Worm (Caenorhabditis elegans) whole organism, L4 larva: ENCODE results near the gene F37H8.6.
A peak's percentile ranks its signal among the peaks of the same experiment; 100 is the strongest.

Experiments
- F10B5.3 ChIP-seq: sonication (generic microtip); optimal IDR thresholded peaks from 2 replicates; lab custom pipeline; 2016; ENCODE audit warnings: mild to moderate bottlenecking, missing genetic modification characterization, missing compliant biosample characterization
- F26F4.8 ChIP-seq: fragments of 200-800 bp; sonication (Bioruptor generic); conservative IDR thresholded peaks from 2 replicates; pipeline ENCODE4 v1.3.6; 2022; ENCODE audit warnings: missing genetic modification characterization, missing compliant biosample characterization
- F44E2.7 ChIP-seq: fragments of 200-800 bp; sonication (Bioruptor generic); IDR thresholded peaks from 2 replicates; pipeline ENCODE4 v2.1.2; 2022; ENCODE audit warnings: missing genetic modification characterization, missing compliant biosample characterization
- F49E8.2 ChIP-seq: sonication (generic microtip); optimal IDR thresholded peaks from 2 replicates; lab custom pipeline; 2016; ENCODE audit warnings: missing compliant biosample characterization, mild to moderate bottlenecking, missing genetic modification characterization, borderline replicate concordance
- T20F7.1 ChIP-seq: fragments of 200-800 bp; sonication (Bioruptor generic); optimal IDR thresholded peaks from 2 replicates; lab custom pipeline; 2018; ENCODE audit warnings: mild to moderate bottlenecking, missing genetic modification characterization, missing compliant biosample characterization
- Y48G9A.11 ChIP-seq: fragments of 200-800 bp; sonication (Bioruptor generic); IDR thresholded peaks from 2 replicates; pipeline ENCODE4 v1.3.6; 2022; ENCODE audit warnings: missing genetic modification reagents, missing genetic modification characterization, missing compliant biosample characterization
- ZK337.2 ChIP-seq: fragments of 200-800 bp; sonication (Bioruptor generic); IDR thresholded peaks from 2 replicates; pipeline ENCODE4 v1.3.6; 2022; ENCODE audit warnings: missing genetic modification reagents, missing genetic modification characterization, missing compliant biosample characterization
- ZK546.5 ChIP-seq, 2 experiments: sonication (generic microtip); optimal IDR thresholded peaks; 2 replicates each; lab custom pipeline; 2017; ENCODE audit warnings: missing biosample characterization in 2 of 2, missing genetic modification characterization in 2 of 2
- aha-1 ChIP-seq: fragments of 150-350 bp; peaks from one replicate; lab custom pipeline; 2014; ENCODE audit warnings: missing biosample characterization, missing genetic modification characterization
- ama-1 ChIP-seq: fragments of 150-350 bp; optimal IDR thresholded peaks from 2 replicates; lab custom pipeline; 2014; ENCODE audit warnings: inconsistent platforms, mixed read lengths
- arid-1 ChIP-seq: fragments of 200-800 bp; sonication (Bioruptor generic); conservative IDR thresholded peaks from 2 replicates; pipeline ENCODE4 v1.3.6; 2022; ENCODE audit warnings: missing genetic modification reagents, missing genetic modification characterization, missing compliant biosample characterization
- attf-4 ChIP-seq: sonication (generic microtip); optimal IDR thresholded peaks from 3 replicates; lab custom pipeline; 2017; ENCODE audit warnings: missing biosample characterization, missing genetic modification characterization
- ceh-28 ChIP-seq: fragments of 150-350 bp; optimal IDR thresholded peaks from 2 replicates; lab custom pipeline; 2014; ENCODE audit warnings: missing biosample characterization, missing genetic modification reagents, missing genetic modification characterization
- ceh-32 ChIP-seq: sonication (generic microtip); optimal IDR thresholded peaks from 2 replicates; lab custom pipeline; 2016; ENCODE audit warnings: mild to moderate bottlenecking, missing genetic modification characterization, missing compliant biosample characterization; ENCODE audit not compliant: poor library complexity
- ceh-82 ChIP-seq: sonication (generic microtip); optimal IDR thresholded peaks from 2 replicates; lab custom pipeline; 2017; ENCODE audit warnings: missing biosample characterization, missing genetic modification characterization
- daf-12 ChIP-seq: fragments of 150-350 bp; optimal IDR thresholded peaks from 2 replicates; lab custom pipeline; 2014; ENCODE audit warnings: missing biosample characterization, missing genetic modification reagents, missing genetic modification characterization
- daf-16 ChIP-seq, 3 experiments: sonication (generic microtip); optimal IDR thresholded peaks; 2 replicates each; lab custom pipeline; 2016 to 2017; ENCODE audit warnings: missing genetic modification characterization in 3 of 3, missing genetic modification reagents in 3 of 3, mild to moderate bottlenecking in 2 of 3, missing compliant biosample characterization in 2 of 3, missing biosample characterization in 1 of 3, moderate library complexity in 1 of 3
- daf-19 ChIP-seq: fragments of 200-800 bp; sonication (Bioruptor generic); conservative IDR thresholded peaks from 2 replicates; pipeline ENCODE4 v1.3.6; 2022; ENCODE audit warnings: missing genetic modification characterization, missing compliant biosample characterization
- dmd-8 ChIP-seq: fragments of 200-800 bp; sonication (Bioruptor generic); IDR thresholded peaks from 2 replicates; pipeline ENCODE4 v1.3.6; 2022; ENCODE audit warnings: missing genetic modification characterization, missing compliant biosample characterization
- dpl-1 ChIP-seq: fragments of 150-350 bp; optimal IDR thresholded peaks from 2 replicates; lab custom pipeline; 2014; ENCODE audit warnings: missing biosample characterization, missing genetic modification reagents, missing genetic modification characterization
- duxl-1 ChIP-seq: sonication (generic microtip); optimal IDR thresholded peaks from 2 replicates; lab custom pipeline; 2016; ENCODE audit warnings: mild to moderate bottlenecking, missing genetic modification characterization, moderate library complexity, missing compliant biosample characterization; ENCODE audit not compliant: poor library complexity
- dve-1 ChIP-seq: sonication (generic microtip); optimal IDR thresholded peaks from 2 replicates; lab custom pipeline; 2017; ENCODE audit warnings: antibody characterized with exemption, mild to moderate bottlenecking, missing genetic modification characterization, missing compliant biosample characterization; ENCODE audit not compliant: insufficient read depth
- egl-27 ChIP-seq: sonication (generic microtip); optimal IDR thresholded peaks from 3 replicates; lab custom pipeline; 2017; ENCODE audit warnings: missing biosample characterization, missing genetic modification reagents, missing genetic modification characterization
- egl-43 ChIP-seq: fragments of 200-800 bp; sonication (Bioruptor generic); IDR thresholded peaks from 2 replicates; pipeline ENCODE4 v1.3.6; 2022; ENCODE audit warnings: missing genetic modification reagents, missing genetic modification characterization, missing compliant biosample characterization
- fkh-10 ChIP-seq: fragments of 150-350 bp; optimal IDR thresholded peaks from 2 replicates; lab custom pipeline; 2014; ENCODE audit warnings: missing biosample characterization, missing genetic modification reagents, missing genetic modification characterization
- fos-1 ChIP-seq: fragments of 150-350 bp; optimal IDR thresholded peaks from 2 replicates; lab custom pipeline; 2014; ENCODE audit warnings: missing biosample characterization, missing genetic modification characterization
- hif-1 ChIP-seq, 2 experiments: sonication (generic microtip); optimal IDR thresholded peaks; 2 replicates each; lab custom pipeline; 2016 to 2017; ENCODE audit warnings: missing compliant biosample characterization in 2 of 2, missing genetic modification characterization in 2 of 2, missing genetic modification reagents in 2 of 2, missing genotype in 2 of 2, mild to moderate bottlenecking in 1 of 2
- lin-13 ChIP-seq: fragments of 150-350 bp; optimal IDR thresholded peaks from 2 replicates; lab custom pipeline; 2014; ENCODE audit warnings: missing biosample characterization, missing genetic modification reagents, missing genetic modification characterization
- lin-15B ChIP-seq: fragments of 150-350 bp; sonication (generic microtip); optimal IDR thresholded peaks from 3 replicates; lab custom pipeline; 2014; ENCODE audit warnings: missing biosample characterization, missing genetic modification characterization
- lin-38 ChIP-seq: fragments of 200-800 bp; sonication (Bioruptor generic); IDR thresholded peaks from 2 replicates; pipeline ENCODE4 v1.3.6; 2022; ENCODE audit warnings: missing genetic modification reagents, missing genetic modification characterization, missing compliant biosample characterization
- madf-5 ChIP-seq, 2 experiments: fragments of 200-800 bp; sonication (Bioruptor generic); IDR thresholded peaks; 2 replicates each; pipeline ENCODE4 v1.3.6; 2022; ENCODE audit warnings: missing compliant biosample characterization in 2 of 2, missing genetic modification characterization in 2 of 2
- mep-1 ChIP-seq: fragments of 150-350 bp; sonication (generic microtip); optimal IDR thresholded peaks from 3 replicates; lab custom pipeline; 2014; ENCODE audit warnings: missing biosample characterization, missing genetic modification characterization
- mxl-2 ChIP-seq: fragments of 200-800 bp; sonication (Bioruptor generic); conservative IDR thresholded peaks from 2 replicates; pipeline ENCODE4 v1.3.6; 2022; ENCODE audit warnings: missing genetic modification reagents, missing genetic modification characterization, missing compliant biosample characterization
- mxl-3 ChIP-seq: fragments of 200-800 bp; sonication (Bioruptor generic); optimal IDR thresholded peaks from 2 replicates; lab custom pipeline; 2018; ENCODE audit warnings: mild to moderate bottlenecking, missing genetic modification characterization, missing compliant biosample characterization
- nhr-10 ChIP-seq: fragments of 150-350 bp; optimal IDR thresholded peaks from 2 replicates; lab custom pipeline; 2014; ENCODE audit warnings: missing biosample characterization, missing genetic modification characterization
- nhr-11 ChIP-seq: fragments of 150-350 bp; optimal IDR thresholded peaks from 2 replicates; lab custom pipeline; 2014; ENCODE audit warnings: missing biosample characterization, missing genetic modification characterization
- nhr-111 ChIP-seq: fragments of 200-800 bp; sonication (Bioruptor generic); optimal IDR thresholded peaks from 2 replicates; lab custom pipeline; 2018; ENCODE audit warnings: mild to moderate bottlenecking, missing genetic modification characterization, missing compliant biosample characterization
- nhr-237 ChIP-seq: sonication (generic microtip); optimal IDR thresholded peaks from 2 replicates; lab custom pipeline; 2017; ENCODE audit warnings: missing biosample characterization, missing genetic modification characterization
- nhr-25 ChIP-seq: sonication (generic microtip); optimal IDR thresholded peaks from 2 replicates; lab custom pipeline; 2017; ENCODE audit warnings: missing genetic modification characterization, mild to moderate bottlenecking, missing compliant biosample characterization, antibody characterized with exemption, moderate library complexity, borderline replicate concordance; ENCODE audit not compliant: insufficient read depth
- nhr-41 ChIP-seq: fragments of 200-800 bp; sonication (Bioruptor generic); IDR thresholded peaks from 2 replicates; pipeline ENCODE4 v1.3.6; 2022; ENCODE audit warnings: missing genetic modification reagents, missing genetic modification characterization, missing compliant biosample characterization
- nhr-42 ChIP-seq: fragments of 200-800 bp; sonication (Bioruptor generic); IDR thresholded peaks from 2 replicates; pipeline ENCODE4 v1.3.6; 2022; ENCODE audit warnings: missing genetic modification characterization, missing compliant biosample characterization
- nhr-48 ChIP-seq: sonication (generic microtip); optimal IDR thresholded peaks from 2 replicates; lab custom pipeline; 2016; ENCODE audit warnings: mild to moderate bottlenecking, missing genetic modification characterization, missing compliant biosample characterization
- nhr-77 ChIP-seq: fragments of 150-350 bp; optimal IDR thresholded peaks from 2 replicates; lab custom pipeline; 2014; ENCODE audit warnings: missing biosample characterization, missing genetic modification characterization
- pha-4 ChIP-seq, 2 experiments: fragments of 150-350 bp in 1 of 2; fragments of 200-800 bp in 1 of 2; sonication (Bioruptor generic) in 1 of 2; IDR thresholded peaks in 1 of 2; optimal IDR thresholded peaks in 1 of 2; 2 replicates each; pipeline versions ENCODE4 v1.3.6 to Lab custom; 2014 to 2022; ENCODE audit warnings: missing genetic modification characterization in 2 of 2, missing genetic modification reagents in 2 of 2, missing biosample characterization in 1 of 2, missing compliant biosample characterization in 1 of 2
- pqm-1 ChIP-seq: sonication (generic microtip); optimal IDR thresholded peaks from 2 replicates; lab custom pipeline; 2017; ENCODE audit warnings: missing biosample characterization, missing genetic modification characterization
- tag-97 ChIP-seq: fragments of 200-800 bp; sonication (Bioruptor generic); IDR thresholded peaks from 2 replicates; pipeline ENCODE4 v1.3.6; 2022; ENCODE audit warnings: missing genetic modification characterization, missing compliant biosample characterization
- unc-39 ChIP-seq: sonication (generic microtip); optimal IDR thresholded peaks from 2 replicates; lab custom pipeline; 2017; ENCODE audit warnings: missing biosample characterization, missing genetic modification characterization
- unc-62 ChIP-seq, 3 experiments: fragments of 150-350 bp in 1 of 3; sonication (generic microtip); optimal IDR thresholded peaks in 2 of 3; peaks in 1 of 3; 1 replicate in 1 of 3; 2 replicates in 2 of 3; lab custom pipeline; 2014 to 2017; ENCODE audit warnings: missing biosample characterization in 3 of 3, missing genetic modification characterization in 3 of 3, missing genetic modification reagents in 3 of 3, missing genotype in 1 of 3
- zip-11 ChIP-seq: fragments of 200-800 bp; sonication (Bioruptor generic); IDR thresholded peaks from 2 replicates; pipeline ENCODE4 v1.3.6; 2022; ENCODE audit warnings: missing genetic modification characterization, missing compliant biosample characterization
- ztf-11 ChIP-seq: fragments of 150-350 bp; optimal IDR thresholded peaks from 2 replicates; lab custom pipeline; 2014; ENCODE audit warnings: missing biosample characterization, missing genetic modification characterization
- ztf-7 ChIP-seq: fragments of 150-350 bp; optimal IDR thresholded peaks from 2 replicates; lab custom pipeline; 2014; ENCODE audit warnings: missing biosample characterization, missing genetic modification characterization

F37H8.6 gene

ce11 chrII:11150976-11151375 lies 26.3 kb downstream of the F37H8.6 start (continued):
- no peak for TF ChIP-seq dmd-8 (GFP tag; lab: Robert Waterston, UW)
- TF ChIP-seq aha-1 = peak; percentile 81
- no peak for TF ChIP-seq tag-97
- no peak for TF ChIP-seq madf-5 (GFP tag; IDR thresholded peaks at IDR 0.05; lab: Robert Waterston, UW)
- 0 out of 2 replicates have a peak, but pooled peaks have one; percentile 25 for TF ChIP-seq lin-38 (GFP tag; lab: Robert Waterston, UW)
- no peak for TF ChIP-seq nhr-41 (GFP tag; lab: Robert Waterston, UW)
- no peak for TF ChIP-seq ceh-28 (tag; lab: Kevin White, UChicago)
- no peak for TF ChIP-seq ztf-11 (tag; lab: Kevin White, UChicago)
- no peak for TF ChIP-seq nhr-42
- no peak for TF ChIP-seq Y48G9A.11 (GFP tag; lab: Robert Waterston, UW)
- TF ChIP-seq pqm-1 = no peak
- no peak for TF ChIP-seq mxl-2 (GFP tag; lab: Robert Waterston, UW)
- no peak for TF ChIP-seq mxl-3 (GFP tag; lab: Kevin White, UChicago)
- TF ChIP-seq attf-4 (tag; lab: Kevin White, UChicago) = no peak
- TF ChIP-seq pha-4 (GFP tag; IDR thresholded peaks at IDR 0.05; lab: Robert Waterston, UW) = no peak
- TF ChIP-seq pha-4 (tag; optimal IDR thresholded peaks at IDR 0.05; lab: Kevin White, UChicago) = no peak
- no peak for TF ChIP-seq nhr-111 (GFP tag; lab: Kevin White, UChicago)
- no peak for TF ChIP-seq ztf-7 (tag; lab: Kevin White, UChicago)
- peak in 1 of 2 experiments; percentile 22 for TF ChIP-seq daf-16 (GFP tag; optimal IDR thresholded peaks at IDR 0.05; lab: Kevin White, UChicago)
- TF ChIP-seq daf-16 (tag; optimal IDR thresholded peaks at IDR 0.05; lab: Kevin White, UChicago) = peak; percentile 93
- TF ChIP-seq fos-1 (tag; lab: Kevin White, UChicago) = no peak
- no peak for TF ChIP-seq lin-15B (tag; lab: Kevin White, UChicago)
- peak; percentile 93 for TF ChIP-seq dve-1 (tag; lab: Kevin White, UChicago)
- no peak for TF ChIP-seq unc-39 (tag; lab: Kevin White, UChicago)
- peak; percentile 79 for TF ChIP-seq nhr-48 (tag; lab: Kevin White, UChicago)
- TF ChIP-seq nhr-25 (tag; lab: Kevin White, UChicago) = no peak
- peak; percentile 69 for TF ChIP-seq nhr-77 (tag; lab: Kevin White, UChicago)
- no peak for TF ChIP-seq ceh-82 (tag; lab: Kevin White, UChicago)
- TF ChIP-seq T20F7.1 (GFP tag; lab: Kevin White, UChicago) = peak; percentile 21
- no peak for TF ChIP-seq nhr-11 (tag; lab: Kevin White, UChicago)
- TF ChIP-seq zip-11 = no peak
- no peak for TF ChIP-seq F49E8.2 (tag; lab: Kevin White, UChicago)
- TF ChIP-seq fkh-10 (GFP tag; lab: Kevin White, UChicago) = no peak
- TF ChIP-seq dpl-1 (GFP tag; lab: Kevin White, UChicago) = no peak
- peak; percentile 37 for TF ChIP-seq mep-1
- no peak for TF ChIP-seq ama-1 (lab: Kevin White, UChicago)
- no peak for TF ChIP-seq egl-27 (tag; lab: Kevin White, UChicago)
- no peak for TF ChIP-seq F26F4.8 (GFP tag; lab: Robert Waterston, UW)
- no peak for TF ChIP-seq lin-13 (GFP tag; lab: Kevin White, UChicago)
- TF ChIP-seq ceh-32 (tag; lab: Kevin White, UChicago) = no peak
- no peak for TF ChIP-seq daf-19 (GFP tag; lab: Robert Waterston, UW)
- no peak for TF ChIP-seq hif-1 (tag; optimal IDR thresholded peaks at IDR 0.05; lab: Kevin White, UChicago)
- TF ChIP-seq duxl-1 (tag; lab: Kevin White, UChicago) = no peak
- no peak for TF ChIP-seq F10B5.3 (tag; lab: Kevin White, UChicago)
- no peak for TF ChIP-seq ZK337.2 (GFP tag; lab: Robert Waterston, UW)
- no peak for TF ChIP-seq ZK546.5 (tag; optimal IDR thresholded peaks at IDR 0.05; lab: Kevin White, UChicago)
- no peak for TF ChIP-seq unc-62 (GFP tag; optimal IDR thresholded peaks at IDR 0.05 in 1 of 2; lab: Kevin White, UChicago)
- TF ChIP-seq unc-62 (tag; optimal IDR thresholded peaks at IDR 0.05; lab: Kevin White, UChicago) = no peak
- peak; percentile 79 for TF ChIP-seq nhr-10 (tag; lab: Kevin White, UChicago)
- TF ChIP-seq arid-1 (GFP tag; lab: Robert Waterston, UW) = no peak
- TF ChIP-seq daf-12 (tag; lab: Kevin White, UChicago) = no peak
- TF ChIP-seq nhr-237 (tag; lab: Kevin White, UChicago) = no peak
- no peak for TF ChIP-seq egl-43 (GFP tag; lab: Robert Waterston, UW)
- no peak for TF ChIP-seq F44E2.7 (GFP tag; lab: Robert Waterston, UW)
